Worm (Caenorhabditis elegans): ENCODE data around the gene C26E6.12.

DNA sequence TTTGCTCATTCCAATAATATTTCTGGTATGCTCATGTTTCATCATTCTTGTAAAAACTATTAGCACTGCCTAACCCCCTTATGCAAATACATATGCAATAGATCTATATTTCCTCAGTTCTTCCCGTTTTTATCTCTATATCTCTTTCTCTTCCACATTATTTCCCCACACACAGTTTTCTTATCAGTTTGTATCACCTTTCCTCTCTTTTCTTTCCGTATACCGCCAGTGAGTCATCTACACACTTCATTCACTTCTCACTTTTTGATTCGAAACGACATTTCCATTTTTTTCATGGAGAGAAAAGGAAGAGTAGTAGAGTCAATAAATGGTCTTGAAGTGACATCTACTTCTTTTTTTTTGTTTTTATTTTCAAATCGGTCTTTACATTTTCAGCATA is 25.7 kb downstream of the C26E6.12 start:
- no peak for TF ChIP-seq flt-1 (GFP tag; IDR thresholded peaks at IDR 0.05)
- TF ChIP-seq ref-1 (GFP tag; conservative IDR thresholded peaks at IDR 0.05), result no peak

Data from whole organism, midembryonic.